Fruit fly (Drosophila melanogaster) whole organism, wandering third instar larva: ENCODE measurements around the gene Fum4.

ENCODE experiments used
- Abd-B ChIP-seq: fragments of >200 bp; optimal IDR thresholded peaks from 2 replicates; lab custom pipeline; 2017; ENCODE audit warnings: missing biosample characterization, missing genetic modification characterization
- CG32264 ChIP-seq: fragments of 200-800 bp; sonication (Bioruptor generic); optimal IDR thresholded peaks from 2 replicates; lab custom pipeline; 2016; ENCODE audit warnings: missing biosample characterization, missing genetic modification characterization
- CG9705 ChIP-seq: fragments of 200-800 bp; sonication (Bioruptor generic); optimal IDR thresholded peaks from 2 replicates; lab custom pipeline; 2018; ENCODE audit warnings: missing biosample characterization, mild to moderate bottlenecking, missing genetic modification characterization
- CrebA ChIP-seq: fragments of 200-800 bp; sonication (Bioruptor generic); optimal IDR thresholded peaks from 2 replicates; lab custom pipeline; 2016; ENCODE audit warnings: missing biosample characterization, mild to moderate bottlenecking, missing genetic modification characterization, borderline replicate concordance
- Dfd ChIP-seq: fragments of >200 bp; optimal IDR thresholded peaks from 2 replicates; lab custom pipeline; 2017; ENCODE audit warnings: missing biosample characterization, missing genetic modification characterization
- Dif ChIP-seq: fragments of 200-275, 200-300 bp; sonication (Bioruptor generic); optimal IDR thresholded peaks from 2 replicates; lab custom pipeline; 2018; ENCODE audit warnings: missing biosample characterization, missing genetic modification characterization; ENCODE audit not compliant: partially characterized antibody
- GATAd ChIP-seq: sonication (Bioruptor generic); optimal IDR thresholded peaks from 2 replicates; lab custom pipeline; 2016; ENCODE audit warnings: missing biosample characterization, missing genetic modification characterization
- HLH106 ChIP-seq: fragments of 200-800 bp; optimal IDR thresholded peaks from 3 replicates; lab custom pipeline; 2019; ENCODE audit warnings: missing biosample characterization, mild to moderate bottlenecking, missing genetic modification characterization, moderate library complexity
- Hnf4 ChIP-seq: fragments of 200-800 bp; sonication (Bioruptor generic); optimal IDR thresholded peaks from 2 replicates; lab custom pipeline; 2016; ENCODE audit warnings: missing biosample characterization, mild to moderate bottlenecking, missing genetic modification characterization
- Hr78 ChIP-seq: fragments of >200 bp; optimal IDR thresholded peaks from 2 replicates; lab custom pipeline; 2017; ENCODE audit warnings: missing biosample characterization, missing genetic modification characterization
- Hr83 ChIP-seq: fragments of 200-300 bp; sonication (Bioruptor generic); optimal IDR thresholded peaks from 2 replicates; lab custom pipeline; 2016; ENCODE audit warnings: missing biosample characterization, mild to moderate bottlenecking, missing genetic modification characterization, moderate library complexity; ENCODE audit not compliant: poor library complexity, severe bottlenecking
- Jra ChIP-seq: sonication (Bioruptor generic); optimal IDR thresholded peaks from 2 replicates; lab custom pipeline; 2016; ENCODE audit warnings: missing biosample characterization, missing genetic modification characterization
- Mio ChIP-seq: sonication (Bioruptor generic); optimal IDR thresholded peaks from 2 replicates; lab custom pipeline; 2016; ENCODE audit warnings: missing biosample characterization, missing genetic modification characterization
- Myc ChIP-seq: fragments of >200 bp; optimal IDR thresholded peaks from 2 replicates; lab custom pipeline; 2017
- N ChIP-seq: fragments of >200 bp; optimal IDR thresholded peaks from 2 replicates; lab custom pipeline; 2018; ENCODE audit warnings: missing biosample characterization, missing external identifiers, missing genetic modification characterization
- OdsH ChIP-seq: fragments of 200-800 bp; sonication (Bioruptor generic); optimal IDR thresholded peaks from 2 replicates; lab custom pipeline; 2016; ENCODE audit warnings: missing biosample characterization, mild to moderate bottlenecking, missing genetic modification characterization
- Rel ChIP-seq, 2 experiments: fragments of 200-800 bp; sonication (Bioruptor generic) in 1 of 2; optimal IDR thresholded peaks; 2 replicates in 1 of 2; 3 replicates in 1 of 2; lab custom pipeline; 2016 to 2019; ENCODE audit warnings: mild to moderate bottlenecking in 2 of 2, missing biosample characterization in 2 of 2, missing genetic modification characterization in 2 of 2, moderate library complexity in 1 of 2
- Sp1 ChIP-seq: fragments of 200-800 bp; sonication (Bioruptor generic); optimal IDR thresholded peaks from 3 replicates; lab custom pipeline; 2019; ENCODE audit warnings: missing biosample characterization, mild to moderate bottlenecking, missing genetic modification characterization, moderate library complexity
- Vsx2 ChIP-seq: fragments of 200-300, 225-300 bp; sonication (Bioruptor generic); optimal IDR thresholded peaks from 2 replicates; lab custom pipeline; 2018; ENCODE audit warnings: missing biosample characterization, missing genetic modification characterization; ENCODE audit not compliant: partially characterized antibody
- br ChIP-seq: fragments of 200-800 bp; sonication (Bioruptor generic); optimal IDR thresholded peaks from 2 replicates; lab custom pipeline; 2016; ENCODE audit warnings: missing biosample characterization, missing genetic modification characterization
- brk ChIP-seq: fragments of 200-800 bp; sonication (Bioruptor generic); optimal IDR thresholded peaks from 2 replicates; lab custom pipeline; 2016; ENCODE audit warnings: missing biosample characterization, mild to moderate bottlenecking, missing genetic modification characterization
- dl ChIP-seq, 2 experiments: fragments of 175-275, 200-275 bp in 1 of 2; fragments of 200-275 bp in 1 of 2; sonication (Bioruptor generic); optimal IDR thresholded peaks; lab custom pipeline; 2018; ENCODE audit warnings: mild to moderate bottlenecking in 2 of 2, missing biosample characterization in 2 of 2, missing genetic modification characterization in 2 of 2, moderate library complexity in 2 of 2; ENCODE audit not compliant: partially characterized antibody in 2 of 2, insufficient read depth in 1 of 2
- dmrt93B ChIP-seq: fragments of 200-800 bp; sonication (Bioruptor generic); optimal IDR thresholded peaks from 2 replicates; lab custom pipeline; 2018; ENCODE audit warnings: missing biosample characterization, mild to moderate bottlenecking, missing genetic modification characterization
- dsf ChIP-seq: sonication (Bioruptor generic); optimal IDR thresholded peaks from 2 replicates; lab custom pipeline; 2016; ENCODE audit warnings: missing biosample characterization, missing genetic modification characterization, borderline replicate concordance
- ey ChIP-seq: fragments of 200-800 bp; sonication (Bioruptor generic); optimal IDR thresholded peaks from 2 replicates; lab custom pipeline; 2016; ENCODE audit warnings: missing biosample characterization, missing genetic modification characterization
- foxo ChIP-seq, 2 experiments: fragments of 200-800 bp; sonication (Bioruptor generic); optimal IDR thresholded peaks; 2 replicates in 1 of 2; 3 replicates in 1 of 2; lab custom pipeline; 2016 to 2017; ENCODE audit warnings: missing biosample characterization in 2 of 2, missing genetic modification characterization in 2 of 2
- fru ChIP-seq: fragments of 200-800 bp; sonication (Bioruptor generic); optimal IDR thresholded peaks from 3 replicates; lab custom pipeline; 2016; ENCODE audit warnings: missing biosample characterization, mild to moderate bottlenecking, missing genetic modification characterization
- h ChIP-seq: fragments of 200-800 bp; sonication (Bioruptor generic); optimal IDR thresholded peaks from 3 replicates; lab custom pipeline; 2016; ENCODE audit warnings: missing biosample characterization, mild to moderate bottlenecking, missing genetic modification characterization
- jim ChIP-seq: fragments of 175-275, 200-325 bp; sonication (Bioruptor generic); optimal IDR thresholded peaks from 2 replicates; lab custom pipeline; 2016; ENCODE audit warnings: missing biosample characterization, mild to moderate bottlenecking, missing genetic modification characterization
- lola ChIP-seq: fragments of >200 bp; optimal IDR thresholded peaks from 2 replicates; lab custom pipeline; 2017; ENCODE audit warnings: missing biosample characterization, missing genetic modification characterization
- pan ChIP-seq: fragments of >200 bp; optimal IDR thresholded peaks from 2 replicates; lab custom pipeline; 2017
- psq ChIP-seq: fragments of 200-800 bp; sonication (Bioruptor generic); optimal IDR thresholded peaks from 3 replicates; lab custom pipeline; 2017; ENCODE audit warnings: missing biosample characterization, mild to moderate bottlenecking, missing genetic modification characterization, moderate library complexity
- rgr ChIP-seq: fragments of 200-800 bp; sonication (Bioruptor generic); optimal IDR thresholded peaks from 3 replicates; lab custom pipeline; 2016; ENCODE audit warnings: missing biosample characterization, mild to moderate bottlenecking, missing genetic modification characterization
- sage ChIP-seq: fragments of 200-800 bp; sonication (Bioruptor generic); optimal IDR thresholded peaks from 2 replicates; lab custom pipeline; 2016; ENCODE audit warnings: missing biosample characterization, mild to moderate bottlenecking, missing genetic modification characterization
- sv ChIP-seq: fragments of 200-800 bp; sonication (Bioruptor generic); optimal IDR thresholded peaks from 3 replicates; lab custom pipeline; 2016; ENCODE audit warnings: missing biosample characterization, missing genetic modification characterization
- tai ChIP-seq: sonication (Bioruptor generic); optimal IDR thresholded peaks from 2 replicates; lab custom pipeline; 2016; ENCODE audit warnings: missing biosample characterization, missing genetic modification characterization
- usp ChIP-seq: fragments of >200 bp; optimal IDR thresholded peaks from 2 replicates; lab custom pipeline; 2017; ENCODE audit warnings: missing biosample characterization, missing genetic modification characterization
- woc ChIP-seq: sonication (Bioruptor generic); optimal IDR thresholded peaks from 2 replicates; lab custom pipeline; 2016; ENCODE audit warnings: missing biosample characterization, mild to moderate bottlenecking, missing genetic modification characterization

Gene Fum4

dm6 chr2L:10230455-10230854, 39.2 kb upstream of the Fum4 start:
- TF ChIP-seq woc (GFP tag; lab: Kevin White, UChicago) = no peak
- TF ChIP-seq OdsH (GFP tag; lab: Kevin White, UChicago) = no peak
- TF ChIP-seq sage = no peak
- TF ChIP-seq ey = no peak
- no peak for TF ChIP-seq Rel (GFP tag; optimal IDR thresholded peaks at IDR 0.05; lab: Kevin White, UChicago)
- TF ChIP-seq Rel (tag; optimal IDR thresholded peaks at IDR 0.05; lab: Kevin White, UChicago) = no peak
- no peak for TF ChIP-seq dmrt93B (GFP tag; lab: Kevin White, UChicago)
- TF ChIP-seq brk = no peak
- no peak for TF ChIP-seq GATAd (GFP tag; lab: Kevin White, UChicago)
- TF ChIP-seq usp (GFP tag; lab: Kevin White, UChicago) = no peak
- TF ChIP-seq HLH106 (tag; lab: Kevin White, UChicago) = no peak

dm6 chr2L:10226724-10227407, 35.6 kb upstream of the Fum4 start, which contains the start of gene CG5708:
TSS of gene CG5708 (minus strand) at chr2L:10226808.
- TF ChIP-seq Myc (lab: Kevin White, UChicago) = peak; percentile 82
- no peak for TF ChIP-seq Mio (GFP tag; lab: Kevin White, UChicago)
- peak; percentile 22 for TF ChIP-seq Hnf4
- no peak for TF ChIP-seq lola
- TF ChIP-seq br (GFP tag; lab: Kevin White, UChicago) = no peak
- TF ChIP-seq Dfd (GFP tag; lab: Kevin White, UChicago) = no peak
- TF ChIP-seq woc (GFP tag; lab: Kevin White, UChicago) = peak; percentile 80
- no peak for TF ChIP-seq Abd-B (GFP tag; lab: Kevin White, UChicago)
- TF ChIP-seq sage = peak; percentile 26
- no peak for TF ChIP-seq usp (GFP tag; lab: Kevin White, UChicago)
- TF ChIP-seq CG32264 = no peak
- TF ChIP-seq sv (GFP tag; lab: Kevin White, UChicago) = no peak
- no peak for TF ChIP-seq pan
- no peak for TF ChIP-seq h (GFP tag; lab: Kevin White, UChicago)
- TF ChIP-seq Vsx2 (GFP tag; lab: Kevin White, UChicago) = no peak
- TF ChIP-seq Hr83 = no peak
- no peak for TF ChIP-seq dl (GFP tag; optimal IDR thresholded peaks at IDR 0.05; lab: Kevin White, UChicago; ENCODE audit: insufficient read depth in 1 of 2, partially characterized antibody in 2 of 2)
- TF ChIP-seq fru (GFP tag; lab: Kevin White, UChicago) = no peak
- no peak for TF ChIP-seq OdsH (GFP tag; lab: Kevin White, UChicago)
- TF ChIP-seq brk = no peak
- TF ChIP-seq jim = no peak
- no peak for TF ChIP-seq GATAd (GFP tag; lab: Kevin White, UChicago)
- TF ChIP-seq CrebA = no peak
- TF ChIP-seq ey = no peak
- no peak for TF ChIP-seq HLH106 (tag; lab: Kevin White, UChicago)
- peak; percentile 11 for TF ChIP-seq Sp1 (GFP tag; lab: Kevin White, UChicago)
- TF ChIP-seq Jra (GFP tag; lab: Kevin White, UChicago) = no peak
- no peak for TF ChIP-seq tai (GFP tag; lab: Kevin White, UChicago)
- TF ChIP-seq Dif (GFP tag; lab: Kevin White, UChicago) = no peak
- TF ChIP-seq foxo (GFP tag; optimal IDR thresholded peaks at IDR 0.05; lab: Kevin White, UChicago) = no peak
- no peak for TF ChIP-seq N (GFP tag; lab: Kevin White, UChicago)
- peak; percentile 15 for TF ChIP-seq rgr (GFP tag; lab: Kevin White, UChicago)
- TF ChIP-seq psq = no peak
- no peak for TF ChIP-seq dsf (GFP tag; lab: Kevin White, UChicago)
- no peak for TF ChIP-seq CG9705 (GFP tag; lab: Kevin White, UChicago)
- TF ChIP-seq Hr78 (GFP tag; lab: Kevin White, UChicago) = no peak
- TF ChIP-seq Rel (GFP tag; optimal IDR thresholded peaks at IDR 0.05; lab: Kevin White, UChicago) = no peak
- TF ChIP-seq Rel (tag; optimal IDR thresholded peaks at IDR 0.05; lab: Kevin White, UChicago) = peak; percentile 41
- no peak for TF ChIP-seq dmrt93B (GFP tag; lab: Kevin White, UChicago)
